Worm (Caenorhabditis elegans): ENCODE data around the gene dnc-2.

DNA sequence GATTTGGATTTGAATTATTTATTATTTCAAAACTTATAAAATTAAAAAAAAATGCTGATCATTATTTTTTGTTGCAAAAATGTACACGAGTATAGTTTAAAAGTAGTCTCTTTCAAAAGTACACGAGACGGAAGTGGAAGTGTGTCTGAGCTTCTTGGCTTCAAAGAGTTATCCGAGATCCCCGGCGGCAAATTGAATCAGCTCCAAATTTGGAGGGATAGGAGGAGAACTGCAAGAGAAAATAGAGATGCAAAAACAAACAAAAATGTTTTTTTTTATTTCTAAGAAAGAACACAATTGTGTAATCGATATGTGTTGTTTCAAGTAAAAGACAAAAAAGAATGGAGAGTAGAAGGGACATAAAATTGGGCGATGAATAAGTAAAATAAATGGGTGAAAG is 23.0 kb downstream of the dnc-2 start:
- TF ChIP-seq K02D7.2 (tag; optimal IDR thresholded peaks at IDR 0.05) (no peak), ama-1 (optimal IDR thresholded peaks at IDR 0.05) (no peak)
